Worm (Caenorhabditis elegans) whole organism, L1 larva: ENCODE measurements around the gene C45B2.1.

Source experiments
- C34B4.2 ChIP-seq: sonication (generic microtip); optimal IDR thresholded peaks from 2 replicates; lab custom pipeline; 2017; ENCODE audit warnings: mild to moderate bottlenecking, missing genetic modification characterization, missing compliant biosample characterization
- Y116A8C.19 ChIP-seq: sonication (generic microtip); optimal IDR thresholded peaks from 2 replicates; lab custom pipeline; 2016; ENCODE audit warnings: missing compliant biosample characterization, missing genetic modification characterization, borderline replicate concordance
- alr-1 ChIP-seq: fragments of 200-800 bp; sonication (Bioruptor generic); optimal IDR thresholded peaks from 2 replicates; lab custom pipeline; 2018; ENCODE audit warnings: borderline replicate concordance, mild to moderate bottlenecking, missing genetic modification characterization, missing compliant biosample characterization
- ceh-63 ChIP-seq: fragments of 200-800 bp; sonication (Bioruptor generic); optimal IDR thresholded peaks from 2 replicates; lab custom pipeline; 2018; ENCODE audit warnings: mild to moderate bottlenecking, missing genetic modification characterization, missing compliant biosample characterization
- ceh-8 ChIP-seq: fragments of 200-800 bp; sonication (Bioruptor generic); optimal IDR thresholded peaks from 2 replicates; lab custom pipeline; 2018; ENCODE audit warnings: mild to moderate bottlenecking, missing genetic modification characterization, moderate library complexity, missing compliant biosample characterization
- ceh-82 ChIP-seq, 3 experiments: fragments of 150-350 bp in 1 of 3; sonication (generic microtip) in 2 of 3; optimal IDR thresholded peaks; 2 replicates each; lab custom pipeline; 2014 to 2017; ENCODE audit warnings: missing biosample characterization in 3 of 3, missing genetic modification characterization in 3 of 3
- ceh-88 ChIP-seq: fragments of 200-800 bp; sonication (Bioruptor generic); IDR thresholded peaks from 2 replicates; pipeline ENCODE4 v1.3.6; 2022; ENCODE audit warnings: missing genetic modification characterization, missing compliant biosample characterization
- elt-2 ChIP-seq: sonication (generic microtip); optimal IDR thresholded peaks from 2 replicates; lab custom pipeline; 2016; ENCODE audit warnings: missing genetic modification characterization, mild to moderate bottlenecking, inconsistent platforms, missing compliant biosample characterization, missing genetic modification reagents
- elt-3 ChIP-seq, 6 experiments: fragments of 150-350 bp in 1 of 6; sonication (generic microtip); optimal IDR thresholded peaks; 2 replicates each; lab custom pipeline; 2017 to 2018; ENCODE audit warnings: missing biosample characterization in 6 of 6, missing genetic modification characterization in 6 of 6, inconsistent platforms in 1 of 6
- fkh-10 ChIP-seq: sonication (generic microtip); optimal IDR thresholded peaks from 2 replicates; lab custom pipeline; 2017; ENCODE audit warnings: missing biosample characterization, missing genetic modification reagents, missing genetic modification characterization
- fkh-8 ChIP-seq: sonication (generic microtip); optimal IDR thresholded peaks from 2 replicates; lab custom pipeline; 2016; ENCODE audit warnings: mild to moderate bottlenecking, missing genetic modification characterization, missing compliant biosample characterization
- grh-1 ChIP-seq: fragments of 200-800 bp; sonication (Bioruptor generic); IDR thresholded peaks from 2 replicates; pipeline ENCODE4 v1.3.6; 2022; ENCODE audit warnings: missing genetic modification reagents, missing genetic modification characterization, missing compliant biosample characterization
- hlh-4 ChIP-seq: sonication (generic microtip); optimal IDR thresholded peaks from 2 replicates; lab custom pipeline; 2016; ENCODE audit warnings: mild to moderate bottlenecking, missing genetic modification characterization, missing compliant biosample characterization
- jun-1 ChIP-seq: fragments of 150-350 bp; optimal IDR thresholded peaks from 2 replicates; lab custom pipeline; 2014; ENCODE audit warnings: missing biosample characterization, missing genetic modification reagents, missing genetic modification characterization
- lin-14 ChIP-seq: fragments of 200-800 bp; sonication (Bioruptor generic); optimal IDR thresholded peaks from 2 replicates; lab custom pipeline; 2018; ENCODE audit warnings: mild to moderate bottlenecking, missing genetic modification characterization, moderate library complexity, missing compliant biosample characterization
- mep-1 ChIP-seq: fragments of 150-350 bp; optimal IDR thresholded peaks from 2 replicates; lab custom pipeline; 2014; ENCODE audit warnings: missing biosample characterization, missing genetic modification characterization
- nhr-11 ChIP-seq: fragments of 150-350 bp; optimal IDR thresholded peaks from 2 replicates; lab custom pipeline; 2014; ENCODE audit warnings: missing biosample characterization, missing genetic modification characterization
- nhr-12 ChIP-seq: sonication (generic microtip); optimal IDR thresholded peaks from 2 replicates; lab custom pipeline; 2017; ENCODE audit warnings: missing biosample characterization, missing genetic modification characterization
- nhr-19 ChIP-seq: fragments of 200-800 bp; sonication (Bioruptor generic); conservative IDR thresholded peaks from 2 replicates; pipeline ENCODE4 v1.3.6; 2022; ENCODE audit warnings: missing genetic modification characterization, missing compliant biosample characterization
- nhr-20 ChIP-seq: sonication (generic microtip); optimal IDR thresholded peaks from 2 replicates; lab custom pipeline; 2016; ENCODE audit warnings: mild to moderate bottlenecking, missing genetic modification characterization, missing compliant biosample characterization
- nhr-237 ChIP-seq: fragments of 150-350 bp; optimal IDR thresholded peaks from 2 replicates; lab custom pipeline; 2014; ENCODE audit warnings: missing biosample characterization, missing genetic modification characterization
- nhr-71 ChIP-seq: sonication (generic microtip); optimal IDR thresholded peaks from 2 replicates; lab custom pipeline; 2016; ENCODE audit warnings: mild to moderate bottlenecking, missing genetic modification characterization, moderate library complexity, missing compliant biosample characterization
- nhr-76 ChIP-seq: sonication (generic microtip); optimal IDR thresholded peaks from 2 replicates; lab custom pipeline; 2017; ENCODE audit warnings: missing biosample characterization, missing genetic modification characterization
- nhr-84 ChIP-seq: sonication (generic microtip); optimal IDR thresholded peaks from 2 replicates; lab custom pipeline; 2017; ENCODE audit warnings: missing biosample characterization, missing genetic modification characterization
- nhr-85 ChIP-seq: sonication (generic microtip); peaks from one replicate; lab custom pipeline; 2016; ENCODE audit warnings: missing genetic modification characterization, inconsistent platforms, missing compliant biosample characterization
- pqm-1 ChIP-seq: sonication (generic microtip); optimal IDR thresholded peaks from 3 replicates; lab custom pipeline; 2017; ENCODE audit warnings: missing biosample characterization, missing genetic modification characterization
- skn-1 ChIP-seq: fragments of 150-350 bp; optimal IDR thresholded peaks from 2 replicates; lab custom pipeline; 2014; ENCODE audit warnings: missing biosample characterization, missing genetic modification characterization
- snpc-4 ChIP-seq: fragments of 150-350 bp; optimal IDR thresholded peaks from 2 replicates; lab custom pipeline; 2014; ENCODE audit warnings: missing biosample characterization, missing genetic modification characterization
- snu-23 ChIP-seq: sonication (generic microtip); optimal IDR thresholded peaks from 2 replicates; lab custom pipeline; 2016; ENCODE audit warnings: missing genetic modification characterization, missing compliant biosample characterization
- tbx-2 ChIP-seq: sonication (generic microtip); optimal IDR thresholded peaks from 2 replicates; lab custom pipeline; 2016; ENCODE audit warnings: missing genetic modification characterization, missing compliant biosample characterization
- tlp-1 ChIP-seq: fragments of 150-350 bp; optimal IDR thresholded peaks from 2 replicates; lab custom pipeline; 2014; ENCODE audit warnings: missing biosample characterization, missing genetic modification characterization
- unc-130 ChIP-seq: fragments of 150-350 bp; optimal IDR thresholded peaks from 2 replicates; lab custom pipeline; 2017; ENCODE audit warnings: missing biosample characterization, missing genetic modification characterization, inconsistent platforms

The C45B2.1 gene

ce11 chrX:6109288-6109770, 23.4 kb downstream of the C45B2.1 start, which contains the start of gene kynu-1 (continued):
- TF ChIP-seq ceh-8 (GFP tag; lab: Kevin White, UChicago) (no peak), ceh-63 (no peak), nhr-19 (no peak), C34B4.2 (tag; lab: Kevin White, UChicago) (no peak), hlh-4 (no peak), tbx-2 (tag; lab: Kevin White, UChicago) (no peak), ceh-88 (GFP tag; lab: Robert Waterston, UW) (no peak), mep-1 (tag; lab: Kevin White, UChicago) (no peak), snpc-4 (tag; lab: Kevin White, UChicago) (no peak), alr-1 (tag; lab: Kevin White, UChicago) (no peak), grh-1 (GFP tag; lab: Robert Waterston, UW) (no peak), nhr-84 (tag; lab: Kevin White, UChicago) (no peak), nhr-20 (tag; lab: Kevin White, UChicago) (peak; percentile 56), nhr-85 (peak; percentile 71), lin-14 (GFP tag; lab: Kevin White, UChicago) (peak; percentile 62), nhr-71 (tag; lab: Kevin White, UChicago) (peak; percentile 19), fkh-10 (GFP tag; lab: Kevin White, UChicago) (no peak), unc-130 (tag; lab: Kevin White, UChicago) (no peak), pqm-1 (tag; lab: Kevin White, UChicago) (no peak), jun-1 (tag; lab: Kevin White, UChicago) (no peak), Y116A8C.19 (tag; lab: Kevin White, UChicago) (no peak), elt-3 (tag; optimal IDR thresholded peaks at IDR 0.05; lab: Kevin White, UChicago) (peak in 3 of 6 experiments; percentile 43 to 84 (median 61)), nhr-237 (tag; lab: Kevin White, UChicago) (no peak)

ce11 chrX:6112817-6113216, 26.9 kb downstream of the C45B2.1 start, which contains the start of gene prx-3:
TSS of gene prx-3 (minus strand) at chrX:6112917.
- peak; percentile 46 for TF ChIP-seq nhr-20 (tag; lab: Kevin White, UChicago)
- no peak for TF ChIP-seq ceh-8 (GFP tag; lab: Kevin White, UChicago)

- TF ChIP-seq jun-1 (tag; lab: Kevin White, UChicago): no peak
- TF ChIP-seq tlp-1 (tag; lab: Kevin White, UChicago): no peak
- TF ChIP-seq ceh-8 (GFP tag; lab: Kevin White, UChicago): no peak
- no peak for TF ChIP-seq nhr-11 (tag; lab: Kevin White, UChicago)
- TF ChIP-seq nhr-84 (tag; lab: Kevin White, UChicago): no peak
- no peak for TF ChIP-seq snu-23 (GFP tag; lab: Kevin White, UChicago)
- TF ChIP-seq ceh-82 (tag; optimal IDR thresholded peaks at IDR 0.05; lab: Kevin White, UChicago): no peak
- TF ChIP-seq, all 84 proteins: peak for 0
Measured at ce11 chrX:6115502-6115901, 29.6 kb downstream of the C45B2.1 start, which contains the start of gene C15H9.3. TSS of gene C15H9.3 (plus strand) at chrX:6115802.

DNA sequence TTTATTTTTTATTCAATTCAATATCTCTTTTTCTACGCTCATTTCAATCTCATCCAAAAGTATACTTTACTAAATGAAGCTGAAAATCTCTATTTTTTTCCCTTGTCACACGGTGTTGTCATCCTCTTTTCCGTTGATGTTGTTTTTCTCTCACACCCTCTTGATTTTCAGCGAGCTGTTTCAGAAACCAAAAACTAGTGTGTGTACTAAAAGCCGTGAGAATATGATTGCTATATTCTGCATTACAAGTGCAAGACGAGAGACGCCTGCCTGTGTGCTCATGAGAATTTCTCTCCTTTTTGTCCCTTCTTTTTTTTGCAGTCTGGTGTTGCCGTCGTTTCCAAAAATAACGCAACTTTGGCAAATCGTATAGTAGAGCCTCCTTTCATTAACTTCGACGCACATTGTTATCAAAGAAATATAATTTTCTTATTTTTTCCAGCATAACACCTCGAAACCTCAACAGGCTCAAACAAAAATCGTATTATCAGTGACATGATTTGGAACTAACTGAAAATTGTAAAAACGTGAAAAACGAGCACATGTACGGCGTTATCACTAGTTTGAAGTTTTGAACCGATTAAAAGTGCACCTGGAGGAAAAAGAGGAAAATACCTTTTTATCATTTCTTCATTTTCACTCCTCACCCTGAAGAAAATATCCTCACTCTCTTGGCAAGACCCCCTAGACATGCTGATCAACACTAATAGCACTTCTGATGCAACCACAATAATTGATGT, 32.3 kb downstream of the C45B2.1 start, which contains the start of gene C15H9.2:
TSS of gene C15H9.2 (plus strand) at position 441 of the 740 bp plus-strand sequence.
- TF ChIP-seq fkh-8 (tag; lab: Kevin White, UChicago) (peak; percentile 53), nhr-12 (tag; lab: Kevin White, UChicago) (no peak), ceh-8 (GFP tag; lab: Kevin White, UChicago) (peak; percentile 14), lin-14 (GFP tag; lab: Kevin White, UChicago) (peak; percentile 20), elt-2 (peak; percentile 56)
- TF ChIP-seq, all 84 proteins: peak for 4

- TF ChIP-seq hlh-4: no peak
- TF ChIP-seq skn-1 (tag; lab: Kevin White, UChicago): no peak
- TF ChIP-seq lin-14 (GFP tag; lab: Kevin White, UChicago): no peak
- TF ChIP-seq nhr-71 (tag; lab: Kevin White, UChicago): no peak
- no peak for TF ChIP-seq nhr-11 (tag; lab: Kevin White, UChicago)
- TF ChIP-seq nhr-76 (tag; lab: Kevin White, UChicago): no peak
Measured at ce11 chrX:6121279-6121678, 35.4 kb downstream of the C45B2.1 start.
